Worm (Caenorhabditis elegans): ENCODE data around the gene sre-16.

Gene sre-16

ce11 chrIV:12199538-12200158 lies 36.3 kb downstream of the sre-16 start:
- no peak for TF ChIP-seq tra-4 (tag; optimal IDR thresholded peaks at IDR 0.05)
- no peak for TF ChIP-seq tbx-11 (GFP tag; IDR thresholded peaks at IDR 0.05)
- no peak for TF ChIP-seq pes-1 (GFP tag; IDR thresholded peaks at IDR 0.05)
- no peak for TF ChIP-seq ceh-13 (GFP tag; optimal IDR thresholded peaks at IDR 0.05)
- no peak for TF ChIP-seq aly-1 (tag; optimal IDR thresholded peaks at IDR 0.05)
- TF ChIP-seq B0310.2 (tag; optimal IDR thresholded peaks at IDR 0.05), result no peak
- TF ChIP-seq hnd-1 (tag; optimal IDR thresholded peaks at IDR 0.05), result no peak

ce11 chrIV:12198816-12199215 lies 37.1 kb downstream of the sre-16 start:
- TF ChIP-seq ceh-36 (tag; optimal IDR thresholded peaks at IDR 0.05), result no peak
- no peak for TF ChIP-seq hmbx-1 (tag; optimal IDR thresholded peaks at IDR 0.05)
- no peak for TF ChIP-seq tbx-37 (GFP tag; conservative IDR thresholded peaks at IDR 0.05)

- TF ChIP-seq tbx-11 (GFP tag; IDR thresholded peaks at IDR 0.05) (no peak), F13C5.2 (tag; optimal IDR thresholded peaks at IDR 0.05) (no peak), sea-1 (GFP tag; conservative IDR thresholded peaks at IDR 0.05) (no peak), ceh-13 (GFP tag; optimal IDR thresholded peaks at IDR 0.05) (no peak), flt-1 (GFP tag; IDR thresholded peaks at IDR 0.05) (no peak), ceh-36 (tag; optimal IDR thresholded peaks at IDR 0.05) (no peak)
These were observed 38.2 kb downstream of the sre-16 start for ce11 chrIV:12197679-12198078.

- TF ChIP-seq tbx-11 (GFP tag; IDR thresholded peaks at IDR 0.05) (no peak), ceh-13 (GFP tag; optimal IDR thresholded peaks at IDR 0.05) (no peak), pes-1 (GFP tag; IDR thresholded peaks at IDR 0.05) (no peak), hmbx-1 (tag; optimal IDR thresholded peaks at IDR 0.05) (no peak), aly-1 (tag; optimal IDR thresholded peaks at IDR 0.05) (no peak), ama-1 (optimal IDR thresholded peaks at IDR 0.05) (no peak), scrt-1 (GFP tag; IDR thresholded peaks at IDR 0.05) (no peak), flt-1 (GFP tag; IDR thresholded peaks at IDR 0.05) (no peak), tra-4 (tag; optimal IDR thresholded peaks at IDR 0.05) (no peak), ets-7 (tag; optimal IDR thresholded peaks at IDR 0.05) (no peak), B0310.2 (tag; optimal IDR thresholded peaks at IDR 0.05) (no peak), hnd-1 (tag; optimal IDR thresholded peaks at IDR 0.05) (no peak), tbx-37 (GFP tag; conservative IDR thresholded peaks at IDR 0.05) (no peak)
These were observed 39.3 kb downstream of the sre-16 start for ce11 chrIV:12196608-12197007.

- TF ChIP-seq sea-1 (GFP tag; conservative IDR thresholded peaks at IDR 0.05) (no peak), hmbx-1 (tag; optimal IDR thresholded peaks at IDR 0.05) (no peak), ets-7 (tag; optimal IDR thresholded peaks at IDR 0.05) (no peak), tbx-11 (GFP tag; IDR thresholded peaks at IDR 0.05) (no peak), flt-1 (GFP tag; IDR thresholded peaks at IDR 0.05) (no peak), tra-4 (tag; optimal IDR thresholded peaks at IDR 0.05) (no peak), tbx-37 (GFP tag; conservative IDR thresholded peaks at IDR 0.05) (no peak), ama-1 (optimal IDR thresholded peaks at IDR 0.05) (no peak), hmg-4 (GFP tag; optimal IDR thresholded peaks at IDR 0.05) (no peak), scrt-1 (GFP tag; IDR thresholded peaks at IDR 0.05) (no peak), ceh-36 (tag; optimal IDR thresholded peaks at IDR 0.05) (no peak), aly-1 (tag; optimal IDR thresholded peaks at IDR 0.05) (no peak), pes-1 (GFP tag; IDR thresholded peaks at IDR 0.05) (no peak)
These were observed 41.2 kb downstream of the sre-16 start for ce11 chrIV:12194668-12195067.

- TF ChIP-seq hmg-4 (GFP tag; optimal IDR thresholded peaks at IDR 0.05) (no peak), hmbx-1 (tag; optimal IDR thresholded peaks at IDR 0.05) (no peak), B0310.2 (tag; optimal IDR thresholded peaks at IDR 0.05) (no peak), pes-1 (GFP tag; IDR thresholded peaks at IDR 0.05) (no peak), sea-1 (GFP tag; conservative IDR thresholded peaks at IDR 0.05) (no peak), ets-7 (tag; optimal IDR thresholded peaks at IDR 0.05) (no peak), tbx-11 (GFP tag; IDR thresholded peaks at IDR 0.05) (no peak), tra-4 (tag; optimal IDR thresholded peaks at IDR 0.05) (no peak), ama-1 (optimal IDR thresholded peaks at IDR 0.05) (no peak), scrt-1 (GFP tag; IDR thresholded peaks at IDR 0.05) (no peak), flt-1 (GFP tag; IDR thresholded peaks at IDR 0.05) (no peak), F13C5.2 (tag; optimal IDR thresholded peaks at IDR 0.05) (no peak), ceh-13 (GFP tag; optimal IDR thresholded peaks at IDR 0.05) (no peak), hnd-1 (tag; optimal IDR thresholded peaks at IDR 0.05) (no peak), tbx-37 (GFP tag; conservative IDR thresholded peaks at IDR 0.05) (no peak), aly-1 (tag; optimal IDR thresholded peaks at IDR 0.05) (no peak), ceh-36 (tag; optimal IDR thresholded peaks at IDR 0.05) (no peak)
These were observed 42.6 kb downstream of the sre-16 start for ce11 chrIV:12193338-12193737.

ce11 chrIV:12192104-12192763 lies 43.7 kb downstream of the sre-16 start:
- TF ChIP-seq ceh-36 (tag; optimal IDR thresholded peaks at IDR 0.05) (no peak), hmbx-1 (tag; optimal IDR thresholded peaks at IDR 0.05) (no peak), B0310.2 (tag; optimal IDR thresholded peaks at IDR 0.05) (no peak), pes-1 (GFP tag; IDR thresholded peaks at IDR 0.05) (no peak), scrt-1 (GFP tag; IDR thresholded peaks at IDR 0.05) (no peak), tbx-11 (GFP tag; IDR thresholded peaks at IDR 0.05) (no peak), ama-1 (optimal IDR thresholded peaks at IDR 0.05) (no peak), tbx-37 (GFP tag; conservative IDR thresholded peaks at IDR 0.05) (no peak), F13C5.2 (tag; optimal IDR thresholded peaks at IDR 0.05) (no peak), flt-1 (GFP tag; IDR thresholded peaks at IDR 0.05) (no peak), ceh-13 (GFP tag; optimal IDR thresholded peaks at IDR 0.05) (no peak), hnd-1 (tag; optimal IDR thresholded peaks at IDR 0.05) (no peak), tra-4 (tag; optimal IDR thresholded peaks at IDR 0.05) (no peak), aly-1 (tag; optimal IDR thresholded peaks at IDR 0.05) (no peak), sea-1 (GFP tag; conservative IDR thresholded peaks at IDR 0.05) (no peak), ets-7 (tag; optimal IDR thresholded peaks at IDR 0.05) (no peak), hmg-4 (GFP tag; optimal IDR thresholded peaks at IDR 0.05) (no peak)
